Fruit fly (Drosophila melanogaster): ENCODE measurements around the gene CG11384.
A peak's percentile ranks its signal among the peaks of the same experiment; 100 is the strongest.

CG11384 gene

DNA sequence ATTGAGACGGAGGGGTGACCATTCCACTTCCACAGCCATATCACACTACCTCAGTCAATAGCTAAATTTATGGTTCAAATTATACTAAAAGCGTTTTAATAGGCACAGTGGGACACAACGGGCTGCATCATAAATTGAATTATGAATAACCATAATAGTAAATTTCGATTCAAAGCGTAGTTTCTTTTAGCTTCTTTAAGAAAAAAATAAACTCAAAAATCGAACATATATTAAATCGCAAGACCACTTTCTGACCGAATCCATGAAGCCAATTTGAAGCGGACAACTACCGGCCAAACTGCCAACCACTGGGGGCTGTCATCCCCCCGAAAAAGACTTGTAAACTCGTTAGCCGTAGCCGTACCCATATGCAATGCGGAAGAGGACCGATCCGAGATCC lies 5.0 kb upstream of the CG11384 start:
- TF ChIP-seq CG17806 (tag; optimal IDR thresholded peaks at IDR 0.05) = no peak
- TF ChIP-seq Ets98B (GFP tag; IDR thresholded peaks at IDR 0.05) = peak; percentile 21; the same call in 1 of the 2 replicates
- TF ChIP-seq CG4496 (GFP tag; IDR thresholded peaks at IDR 0.05) = peak; percentile 36; the same call in 1 of the 3 replicates
- TF ChIP-seq CG14655 (GFP tag; optimal IDR thresholded peaks at IDR 0.05) = no peak

DNA sequence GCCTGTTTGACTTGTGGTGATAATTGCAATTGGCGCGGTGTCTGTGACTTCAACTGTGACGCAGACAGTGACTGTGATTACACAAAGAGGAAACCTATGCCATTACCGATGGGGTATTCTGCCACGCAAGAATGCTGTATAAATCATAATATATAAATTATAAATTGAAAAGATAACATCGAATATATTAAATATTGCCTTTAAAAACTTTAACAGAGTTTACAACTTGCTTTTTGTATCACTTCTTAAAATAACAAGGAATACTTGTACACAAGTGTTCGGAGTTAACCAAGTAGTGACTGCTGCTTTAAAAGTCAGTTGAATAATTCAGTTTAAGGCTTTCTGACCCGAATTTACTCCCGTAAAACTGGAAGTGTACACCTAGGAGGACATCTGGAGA lies 4.0 kb upstream of the CG11384 start, which contains the start of gene CG11379:
Gene CG11379, plus strand, starts transcription at position 301 of the 400 bp plus-strand sequence.
- TF ChIP-seq CG8301 (tag; optimal IDR thresholded peaks at IDR 0.05) (no peak), Pif1A (GFP tag; optimal IDR thresholded peaks at IDR 0.05) (no peak), gl (tag; optimal IDR thresholded peaks at IDR 0.05) (no peak), CG10348 (GFP tag; IDR thresholded peaks at IDR 0.05) (no peak), CG12605 (GFP tag; IDR thresholded peaks at IDR 0.05) (no peak), CG32121 (GFP tag; IDR thresholded peaks at IDR 0.05) (no peak)

DNA sequence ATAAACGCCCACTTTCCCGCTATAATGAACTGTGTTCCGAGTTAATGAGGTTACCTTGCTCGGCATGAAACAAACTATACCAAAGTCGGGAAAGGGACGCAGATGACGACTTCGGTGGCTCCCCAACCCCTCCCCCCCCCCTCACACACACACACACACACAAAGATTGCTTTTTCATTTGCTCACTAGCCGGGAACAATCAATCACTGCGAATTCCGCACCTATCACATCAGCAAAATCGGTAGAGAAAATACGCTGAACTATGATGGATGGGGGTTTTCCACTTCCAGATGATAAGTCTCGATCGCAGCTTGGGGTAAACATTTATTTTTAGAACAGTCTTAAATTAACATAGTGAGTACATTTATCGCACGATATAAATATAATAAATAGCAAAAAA lies 2.3 kb downstream of the CG11384 start:
- TF ChIP-seq CG15710 (tag; optimal IDR thresholded peaks at IDR 0.05) = no peak
- TF ChIP-seq CG14655 (GFP tag; optimal IDR thresholded peaks at IDR 0.05) = no peak
- no peak for TF ChIP-seq CG17806 (tag; optimal IDR thresholded peaks at IDR 0.05)
- TF ChIP-seq rn (GFP tag; IDR thresholded peaks at IDR 0.05) = no peak
- no peak for TF ChIP-seq fd96Ca (GFP tag; IDR thresholded peaks at IDR 0.05)
- TF ChIP-seq CG10348 (GFP tag; IDR thresholded peaks at IDR 0.05) = no peak
- TF ChIP-seq Pif1A (GFP tag; optimal IDR thresholded peaks at IDR 0.05) = no peak
- TF ChIP-seq CG13204 (GFP tag; optimal IDR thresholded peaks at IDR 0.05) = no peak
- no peak for TF ChIP-seq CG12605 (GFP tag; IDR thresholded peaks at IDR 0.05)
- no peak for TF ChIP-seq Pif1B (GFP tag; optimal IDR thresholded peaks at IDR 0.05)
- no peak for TF ChIP-seq gl (tag; optimal IDR thresholded peaks at IDR 0.05)
- no peak for TF ChIP-seq CG8159 (tag; optimal IDR thresholded peaks at IDR 0.05)
- TF ChIP-seq Ets98B (GFP tag; IDR thresholded peaks at IDR 0.05) = no peak
- TF ChIP-seq Snoo (tag; optimal IDR thresholded peaks at IDR 0.05) = no peak
- no peak for TF ChIP-seq CG9948 (tag; optimal IDR thresholded peaks at IDR 0.05)
- no peak for TF ChIP-seq EcR (GFP tag; optimal IDR thresholded peaks at IDR 0.05)

DNA sequence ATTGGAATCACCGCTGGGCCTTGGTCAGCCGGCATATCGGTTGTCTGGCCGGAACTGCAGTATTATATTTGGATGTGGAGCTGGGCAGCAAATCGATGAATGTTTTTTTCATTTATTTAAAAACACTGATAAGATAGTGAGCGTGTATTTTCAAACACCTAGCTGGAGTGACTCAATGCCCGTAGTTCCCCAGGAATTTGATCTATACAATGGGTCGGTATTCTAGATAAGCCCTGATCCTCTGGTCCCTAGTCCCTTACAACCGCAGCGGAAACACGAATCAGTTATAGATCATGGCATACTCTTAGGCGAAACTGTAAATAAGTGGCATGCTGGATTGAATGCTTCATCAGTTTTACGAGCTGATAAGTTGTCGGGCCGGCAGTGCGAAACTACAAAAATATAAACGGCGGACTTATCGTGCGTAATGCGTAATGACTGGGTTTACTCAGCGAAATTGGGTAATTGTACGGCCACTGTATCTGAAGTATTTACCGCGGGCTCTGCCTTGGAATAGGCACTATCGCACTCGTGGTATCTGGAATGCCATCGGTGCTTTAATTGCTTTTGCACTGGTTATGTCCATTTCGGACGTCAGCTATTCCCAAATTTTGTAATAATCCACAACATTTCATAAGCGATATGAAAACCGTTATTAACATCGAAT lies 2.9 kb downstream of the CG11384 start:
- TF ChIP-seq CG17806 (tag; optimal IDR thresholded peaks at IDR 0.05) (no peak), gl (tag; optimal IDR thresholded peaks at IDR 0.05) (no peak), CG32121 (GFP tag; IDR thresholded peaks at IDR 0.05) (no peak), CG13204 (GFP tag; optimal IDR thresholded peaks at IDR 0.05) (no peak), CG12605 (GFP tag; IDR thresholded peaks at IDR 0.05) (no peak), rn (GFP tag; IDR thresholded peaks at IDR 0.05) (no peak), Snoo (tag; optimal IDR thresholded peaks at IDR 0.05) (no peak), CG8301 (tag; optimal IDR thresholded peaks at IDR 0.05) (no peak), fd96Ca (GFP tag; IDR thresholded peaks at IDR 0.05) (no peak), CG34367 (tag; optimal IDR thresholded peaks at IDR 0.05) (no peak), CG8159 (tag; optimal IDR thresholded peaks at IDR 0.05) (no peak), D1 (tag; optimal IDR thresholded peaks at IDR 0.05) (no peak), CG14655 (GFP tag; optimal IDR thresholded peaks at IDR 0.05) (no peak), Ets98B (GFP tag; IDR thresholded peaks at IDR 0.05) (no peak), CG9948 (tag; optimal IDR thresholded peaks at IDR 0.05) (no peak)

DNA sequence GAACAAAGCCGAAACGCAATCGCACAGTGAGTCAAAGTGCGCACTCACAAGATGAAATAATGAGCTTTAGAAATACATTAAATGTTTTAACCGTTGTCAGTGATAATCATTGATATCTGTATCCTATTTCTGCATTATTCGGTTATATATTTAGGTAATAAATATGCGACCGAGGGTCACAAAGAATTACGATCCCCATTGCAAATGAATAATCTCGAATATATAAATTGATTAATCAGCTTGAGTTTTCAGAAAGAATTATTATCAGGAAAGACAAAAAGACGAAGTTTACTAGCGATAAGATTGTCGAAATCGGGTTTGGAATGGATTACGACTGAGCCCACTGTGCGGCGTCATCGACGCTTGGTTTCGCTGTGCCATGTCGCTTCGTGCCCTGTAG lies 4.8 kb downstream of the CG11384 start:
- TF ChIP-seq EcR (GFP tag; optimal IDR thresholded peaks at IDR 0.05) (no peak), CG13204 (GFP tag; optimal IDR thresholded peaks at IDR 0.05) (no peak), CG34367 (tag; optimal IDR thresholded peaks at IDR 0.05) (no peak), CG12605 (GFP tag; IDR thresholded peaks at IDR 0.05) (no peak), Snoo (tag; optimal IDR thresholded peaks at IDR 0.05) (peak; percentile 54), CG4496 (GFP tag; IDR thresholded peaks at IDR 0.05) (no peak), CG9948 (tag; optimal IDR thresholded peaks at IDR 0.05) (peak; percentile 32), Pif1A (GFP tag; optimal IDR thresholded peaks at IDR 0.05) (peak; percentile 61), CG8159 (tag; optimal IDR thresholded peaks at IDR 0.05) (peak; percentile 69), Ets98B (GFP tag; IDR thresholded peaks at IDR 0.05) (no peak), Pif1B (GFP tag; optimal IDR thresholded peaks at IDR 0.05) (peak; percentile 13), CG17806 (tag; optimal IDR thresholded peaks at IDR 0.05) (peak; percentile 17), CG32121 (GFP tag; IDR thresholded peaks at IDR 0.05) (no peak), CG10348 (GFP tag; IDR thresholded peaks at IDR 0.05) (no peak), fd96Ca (GFP tag; IDR thresholded peaks at IDR 0.05) (no peak), CG8301 (tag; optimal IDR thresholded peaks at IDR 0.05) (peak; percentile 36), rn (GFP tag; IDR thresholded peaks at IDR 0.05) (no peak), CG14655 (GFP tag; optimal IDR thresholded peaks at IDR 0.05) (peak; percentile 57), gl (tag; optimal IDR thresholded peaks at IDR 0.05) (no peak), D1 (tag; optimal IDR thresholded peaks at IDR 0.05) (no peak), CG15710 (tag; optimal IDR thresholded peaks at IDR 0.05) (peak; percentile 33)

DNA sequence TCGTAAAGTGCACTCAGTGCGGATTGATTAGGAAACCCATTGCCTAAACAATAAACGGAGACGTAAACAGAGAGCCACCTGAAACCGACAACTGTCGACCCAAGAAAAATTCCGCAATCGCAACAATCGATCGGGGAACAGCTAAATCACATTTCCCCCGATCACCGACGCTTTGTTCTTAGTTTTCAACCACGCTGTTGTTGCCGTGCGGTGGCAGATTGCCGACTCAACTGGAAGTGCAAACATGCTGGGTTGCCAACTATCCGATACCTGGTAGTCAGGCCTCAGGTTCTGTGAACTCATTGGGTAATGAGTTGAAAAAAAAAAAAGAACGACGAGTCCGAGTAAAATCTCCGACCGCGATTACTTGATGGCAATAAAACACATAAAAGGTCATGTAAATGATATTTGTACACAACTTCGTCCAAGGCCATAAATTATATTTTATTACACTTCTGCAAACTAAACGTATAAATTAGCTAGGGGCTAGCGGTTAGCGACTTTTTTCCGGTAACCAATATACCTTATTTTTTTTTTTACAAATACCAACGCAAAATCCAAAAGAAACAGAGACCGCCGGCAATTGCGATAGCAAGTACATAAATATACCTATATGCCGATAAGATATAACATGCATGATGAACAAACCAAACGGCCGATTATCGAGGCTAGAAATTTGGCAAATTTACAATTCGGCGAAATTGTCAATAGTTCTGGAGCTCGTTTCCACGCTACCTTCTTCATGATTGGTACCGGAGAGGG lies 5.5 kb downstream of the CG11384 start, which contains the start of gene CG11378:
Gene CG11378, plus strand, starts transcription at position 712 of the 762 bp plus-strand sequence.
- TF ChIP-seq CG4496 (GFP tag; IDR thresholded peaks at IDR 0.05) (no peak), CG8159 (tag; optimal IDR thresholded peaks at IDR 0.05) (no peak), Pif1A (GFP tag; optimal IDR thresholded peaks at IDR 0.05) (no peak), CG15710 (tag; optimal IDR thresholded peaks at IDR 0.05) (no peak), D1 (tag; optimal IDR thresholded peaks at IDR 0.05) (no peak), gl (tag; optimal IDR thresholded peaks at IDR 0.05) (no peak), CG34367 (tag; optimal IDR thresholded peaks at IDR 0.05) (no peak), CG8301 (tag; optimal IDR thresholded peaks at IDR 0.05) (no peak), CG13204 (GFP tag; optimal IDR thresholded peaks at IDR 0.05) (no peak)
